Fruit fly (Drosophila melanogaster) whole organism, prepupa: ENCODE results near the gene CG11756.

Experiments
- CG10669 ChIP-seq: fragments of 200-800 bp; sonication (Bioruptor generic); optimal IDR thresholded peaks from 3 replicates; lab custom pipeline; 2018; ENCODE audit warnings: missing biosample characterization, mild to moderate bottlenecking, missing genetic modification characterization, moderate library complexity
- CG3919 ChIP-seq: fragments of 200-800 bp; sonication (Bioruptor generic); optimal IDR thresholded peaks from 3 replicates; lab custom pipeline; 2016; ENCODE audit warnings: missing biosample characterization, missing genetic modification characterization
- CG6792 ChIP-seq: fragments of 200-800 bp; sonication (Bioruptor generic); optimal IDR thresholded peaks from 3 replicates; lab custom pipeline; 2016; ENCODE audit warnings: missing biosample characterization, missing genetic modification characterization
- Eip93F ChIP-seq: fragments of 200-800 bp; sonication (Bioruptor generic); optimal IDR thresholded peaks from 2 replicates; lab custom pipeline; 2016; ENCODE audit warnings: missing biosample characterization, mild to moderate bottlenecking, missing genetic modification characterization
- Lpt ChIP-seq: fragments of 200-800 bp; sonication (Bioruptor generic); optimal IDR thresholded peaks from 3 replicates; lab custom pipeline; 2016; ENCODE audit warnings: missing biosample characterization, missing genetic modification characterization
- fd59A ChIP-seq: fragments of 200-800 bp; sonication (Bioruptor generic); optimal IDR thresholded peaks from 2 replicates; lab custom pipeline; 2017; ENCODE audit warnings: missing biosample characterization, mild to moderate bottlenecking, missing genetic modification characterization, missing genetic modification reagents

DNA sequence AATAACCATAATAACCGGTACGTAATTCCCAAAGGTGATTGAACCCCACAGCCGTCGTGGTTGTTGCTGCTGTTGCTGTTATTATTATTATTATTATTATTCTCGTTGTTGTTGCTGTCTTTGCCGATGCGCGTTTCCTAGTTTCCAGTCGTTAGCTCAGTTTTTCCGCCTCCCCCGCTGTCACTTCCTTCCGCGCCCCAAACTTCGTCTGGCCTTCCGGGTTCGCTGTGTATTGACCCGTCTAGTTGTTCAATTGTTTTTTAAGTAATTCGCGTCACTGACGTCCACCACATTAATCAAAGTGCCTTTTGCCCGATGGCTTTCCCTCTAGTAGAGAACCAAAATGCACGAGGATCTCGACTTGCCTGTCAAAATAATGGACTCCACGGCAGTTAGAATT is 23.7 kb downstream of the CG11756 start:
- TF ChIP-seq CG3919 (GFP tag; lab: Kevin White, UChicago) (no peak), CG10669 (GFP tag; lab: Kevin White, UChicago) (no peak), Eip93F (GFP tag; lab: Kevin White, UChicago) (no peak), fd59A (GFP tag; lab: Kevin White, UChicago) (no peak), CG6792 (GFP tag; lab: Kevin White, UChicago) (no peak), Lpt (no peak)
